Worm (Caenorhabditis elegans) whole organism, L2 larva: ENCODE measurements around the gene F46B3.1.

Experiments
- F13H6.1 ChIP-seq: sonication (generic microtip); optimal IDR thresholded peaks from 2 replicates; lab custom pipeline; 2016; ENCODE audit warnings: missing genetic modification characterization, missing compliant biosample characterization
- Y55F3AM.14 ChIP-seq: fragments of 200-800 bp; sonication (Bioruptor generic); optimal IDR thresholded peaks from 2 replicates; lab custom pipeline; 2018; ENCODE audit warnings: mild to moderate bottlenecking, missing genetic modification characterization, missing compliant biosample characterization
- ZK546.5 ChIP-seq: sonication (generic microtip); optimal IDR thresholded peaks from 2 replicates; lab custom pipeline; 2017; ENCODE audit warnings: missing biosample characterization, missing genetic modification characterization
- aly-2 ChIP-seq: fragments of 150-350 bp; optimal IDR thresholded peaks from 2 replicates; lab custom pipeline; 2014; ENCODE audit warnings: missing biosample characterization, missing genetic modification characterization
- ceh-16 ChIP-seq: fragments of 150-350 bp; optimal IDR thresholded peaks from 2 replicates; lab custom pipeline; 2014; ENCODE audit warnings: missing biosample characterization, missing genetic modification characterization
- dmd-4 ChIP-seq: sonication (generic microtip); optimal IDR thresholded peaks from 2 replicates; lab custom pipeline; 2017; ENCODE audit warnings: missing biosample characterization, missing genetic modification characterization
- egl-27 ChIP-seq: sonication (generic microtip); optimal IDR thresholded peaks from 3 replicates; lab custom pipeline; 2017; ENCODE audit warnings: missing biosample characterization, missing genetic modification reagents, missing genetic modification characterization
- elt-3 ChIP-seq: sonication (generic microtip); optimal IDR thresholded peaks from 2 replicates; lab custom pipeline; 2017; ENCODE audit warnings: missing biosample characterization, missing genetic modification characterization
- fos-1 ChIP-seq: fragments of 150-350 bp; optimal IDR thresholded peaks from 2 replicates; lab custom pipeline; 2014; ENCODE audit warnings: missing biosample characterization, missing genetic modification characterization
- gmeb-1 ChIP-seq: fragments of 150-350 bp; optimal IDR thresholded peaks from 2 replicates; lab custom pipeline; 2014; ENCODE audit warnings: missing biosample characterization, missing genetic modification characterization
- lin-11 ChIP-seq: fragments of 150-350 bp; sonication (generic microtip); optimal IDR thresholded peaks from 2 replicates; lab custom pipeline; 2014; ENCODE audit warnings: missing biosample characterization, missing genetic modification characterization, inconsistent platforms, mixed read lengths
- lin-13 ChIP-seq: fragments of 150-350 bp; optimal IDR thresholded peaks from 2 replicates; lab custom pipeline; 2014; ENCODE audit warnings: missing biosample characterization, missing genetic modification reagents, missing genetic modification characterization
- mab-5 ChIP-seq: fragments of 150-350 bp; optimal IDR thresholded peaks from 2 replicates; lab custom pipeline; 2014; ENCODE audit warnings: missing biosample characterization, missing genetic modification characterization
- nhr-10 ChIP-seq: sonication (generic microtip); optimal IDR thresholded peaks from 2 replicates; lab custom pipeline; 2017; ENCODE audit warnings: missing biosample characterization, missing genetic modification characterization
- nhr-11 ChIP-seq: fragments of 150-350 bp; optimal IDR thresholded peaks from 2 replicates; lab custom pipeline; 2014; ENCODE audit warnings: missing biosample characterization, missing genetic modification characterization
- nhr-129 ChIP-seq: fragments of 150-350 bp; optimal IDR thresholded peaks from 2 replicates; lab custom pipeline; 2014; ENCODE audit warnings: missing biosample characterization, missing genetic modification characterization
- nhr-21 ChIP-seq: fragments of 150-350 bp; optimal IDR thresholded peaks from 2 replicates; lab custom pipeline; 2014; ENCODE audit warnings: missing biosample characterization, missing genetic modification characterization
- nhr-23 ChIP-seq: fragments of 150-350 bp; optimal IDR thresholded peaks from 2 replicates; lab custom pipeline; 2014; ENCODE audit warnings: missing biosample characterization, missing genetic modification reagents, missing genetic modification characterization
- nhr-25 ChIP-seq: fragments of 150-350 bp; sonication (generic microtip); optimal IDR thresholded peaks from 3 replicates; lab custom pipeline; 2014; ENCODE audit warnings: missing biosample characterization, missing genetic modification characterization
- nhr-6 ChIP-seq: fragments of 150-350 bp; optimal IDR thresholded peaks from 2 replicates; lab custom pipeline; 2014; ENCODE audit warnings: missing biosample characterization, missing genetic modification characterization
- nhr-77 ChIP-seq: fragments of 150-350 bp; optimal IDR thresholded peaks from 2 replicates; lab custom pipeline; 2014; ENCODE audit warnings: missing biosample characterization, missing genetic modification characterization
- peb-1 ChIP-seq: fragments of 150-350 bp; optimal IDR thresholded peaks from 2 replicates; lab custom pipeline; 2014; ENCODE audit warnings: missing biosample characterization, missing genetic modification characterization
- skn-1 ChIP-seq: sonication (generic microtip); optimal IDR thresholded peaks from 2 replicates; lab custom pipeline; 2017; ENCODE audit warnings: missing biosample characterization, missing genetic modification characterization
- unc-55 ChIP-seq: fragments of 150-350 bp; sonication (generic microtip); optimal IDR thresholded peaks from 3 replicates; lab custom pipeline; 2014; ENCODE audit warnings: missing biosample characterization, missing genetic modification reagents, missing genetic modification characterization
- unc-62 ChIP-seq: fragments of 150-350 bp; optimal IDR thresholded peaks from 2 replicates; lab custom pipeline; 2014; ENCODE audit warnings: missing biosample characterization, missing genetic modification reagents, missing genetic modification characterization
- zag-1 ChIP-seq: fragments of 150-350 bp; optimal IDR thresholded peaks from 2 replicates; lab custom pipeline; 2014; ENCODE audit warnings: missing biosample characterization, missing genetic modification characterization
- ztf-1 ChIP-seq: fragments of 200-800 bp; sonication (Bioruptor generic); conservative IDR thresholded peaks from 2 replicates; pipeline ENCODE4 v1.3.6; 2022; ENCODE audit warnings: missing genetic modification characterization, missing compliant biosample characterization
- ztf-11 ChIP-seq: sonication (generic microtip); optimal IDR thresholded peaks from 2 replicates; lab custom pipeline; 2017; ENCODE audit warnings: missing biosample characterization, missing genetic modification characterization

F46B3.1 gene

ce11 chrV:20552971-20553370 lies 44.0 kb downstream of the F46B3.1 start, which contains the start of gene vmo-1:
Gene vmo-1, minus strand, starts transcription at chrV:20553071.
- TF ChIP-seq unc-55 (GFP tag; lab: Kevin White, UChicago), result no peak
- no peak for TF ChIP-seq fos-1 (tag; lab: Kevin White, UChicago)
- TF ChIP-seq nhr-77 (tag; lab: Kevin White, UChicago), result no peak
- TF ChIP-seq gmeb-1, result no peak
- TF ChIP-seq, all 48 proteins: peak for 0

ce11 chrV:20551096-20551495 lies 45.9 kb downstream of the F46B3.1 start, which contains the start of gene Y38H6C.20:
Gene Y38H6C.20, minus strand, starts transcription at chrV:20551196.
- TF ChIP-seq egl-27, result no peak
- no peak for TF ChIP-seq nhr-23 (tag; lab: Kevin White, UChicago)
- no peak for TF ChIP-seq ceh-16 (tag; lab: Kevin White, UChicago)
- TF ChIP-seq ztf-11 (tag; lab: Kevin White, UChicago), result no peak
- TF ChIP-seq unc-55 (GFP tag; lab: Kevin White, UChicago), result no peak
- TF ChIP-seq nhr-21, result no peak
- TF ChIP-seq ZK546.5 (tag; lab: Kevin White, UChicago), result no peak
- no peak for TF ChIP-seq mab-5 (tag; lab: Kevin White, UChicago)
- no peak for TF ChIP-seq nhr-129 (tag; lab: Kevin White, UChicago)
- TF ChIP-seq zag-1 (tag; lab: Kevin White, UChicago), result no peak
- TF ChIP-seq unc-62, result no peak
- no peak for TF ChIP-seq aly-2 (tag; lab: Kevin White, UChicago)

DNA sequence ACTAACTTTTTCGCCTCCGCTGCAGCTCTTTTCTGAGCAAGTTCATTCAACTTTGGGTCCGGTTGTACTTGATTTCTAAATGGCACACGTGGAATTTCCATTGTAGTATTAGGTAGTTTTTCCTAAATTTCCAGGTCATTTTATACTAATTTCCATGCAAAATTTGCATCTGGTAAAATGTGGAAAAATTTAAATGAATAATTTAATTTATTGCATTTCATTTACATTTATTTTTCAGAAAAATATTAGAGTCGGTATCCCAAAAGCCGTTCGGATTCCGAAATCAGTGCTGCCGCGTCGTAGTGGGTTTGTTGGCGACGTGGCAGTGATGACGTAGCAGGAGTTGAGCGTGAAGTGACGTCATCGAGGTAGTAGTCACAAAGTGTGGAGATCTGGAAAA lies 49.9 kb downstream of the F46B3.1 start, which contains the start of gene Y38H6C.18:
Gene Y38H6C.18, minus strand, starts transcription at position 101 of the 400 bp plus-strand sequence.
- TF ChIP-seq nhr-11 (tag; lab: Kevin White, UChicago) (no peak), F13H6.1 (tag; lab: Kevin White, UChicago) (no peak), Y55F3AM.14 (no peak), peb-1 (tag; lab: Kevin White, UChicago) (no peak), ztf-1 (GFP tag; lab: Robert Waterston, UW) (no peak), elt-3 (tag; lab: Kevin White, UChicago) (no peak), fos-1 (tag; lab: Kevin White, UChicago) (no peak), skn-1 (tag; lab: Kevin White, UChicago) (no peak), nhr-10 (tag; lab: Kevin White, UChicago) (no peak), nhr-25 (tag; lab: Kevin White, UChicago) (no peak), dmd-4 (tag; lab: Kevin White, UChicago) (no peak), nhr-6 (tag; lab: Kevin White, UChicago) (no peak), ceh-16 (tag; lab: Kevin White, UChicago) (no peak), nhr-77 (tag; lab: Kevin White, UChicago) (no peak), nhr-129 (tag; lab: Kevin White, UChicago) (no peak), lin-11 (tag; lab: Kevin White, UChicago) (no peak), lin-13 (no peak)
- TF ChIP-seq, all 48 proteins: peak for 0
